Fruit fly (Drosophila melanogaster): ENCODE data around the gene Tl.

Gene Tl

DNA sequence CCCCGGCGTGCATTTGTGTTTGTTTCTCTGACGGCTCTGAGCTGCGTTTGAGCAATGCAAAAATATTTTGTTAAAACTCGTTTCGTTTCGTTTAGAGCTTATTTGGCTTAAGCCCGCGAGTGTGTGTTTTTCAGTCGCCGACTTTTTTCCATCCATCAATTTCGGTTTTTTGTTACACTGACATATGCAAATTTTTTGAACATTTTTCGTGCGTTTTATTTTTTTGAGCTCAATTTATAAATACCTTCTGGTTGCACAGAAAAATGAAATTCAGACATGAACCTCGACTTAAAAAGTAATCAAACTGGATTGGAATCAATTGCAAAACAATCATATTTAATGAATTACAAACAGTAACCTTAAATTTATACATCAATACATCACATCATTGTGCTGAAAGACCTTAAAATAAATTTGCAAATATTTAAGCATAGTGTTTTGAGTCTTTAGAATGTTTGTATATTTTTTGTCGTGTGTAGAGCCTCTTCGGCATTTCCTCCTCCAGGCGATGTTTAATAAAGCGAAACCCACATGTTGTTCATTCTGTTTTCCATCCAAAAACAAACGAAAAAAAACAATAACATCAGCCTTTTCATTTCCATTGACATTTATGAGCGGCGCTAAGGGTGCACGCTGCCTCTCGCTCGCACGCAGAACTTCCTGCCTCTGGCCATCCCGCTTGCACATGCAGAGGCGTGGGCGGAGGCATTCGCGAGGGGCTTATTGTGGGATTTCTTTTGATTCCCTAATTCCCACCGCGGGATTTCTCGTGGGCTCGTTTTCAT is 83.6 kb downstream of the Tl start:
- no peak for TF ChIP-seq lov (optimal IDR thresholded peaks at IDR 0.05)
- TF ChIP-seq lov (GFP tag; IDR thresholded peaks at IDR 0.05) = peak; percentile 54; the same call in 1 of the 3 replicates
- TF ChIP-seq CG10979 (tag; optimal IDR thresholded peaks at IDR 0.05) = no peak
- TF ChIP-seq CG6175 (GFP tag; IDR thresholded peaks at IDR 0.05) = no peak
- no peak for TF ChIP-seq CG1603 (tag; optimal IDR thresholded peaks at IDR 0.05)
- 0 out of 3 replicates have a peak, but pooled peaks have one; percentile 35 for TF ChIP-seq knrl (GFP tag; IDR thresholded peaks at IDR 0.05; ENCODE audit: partially characterized antibody)
- no peak for TF ChIP-seq CG2202 (tag; optimal IDR thresholded peaks at IDR 0.05)
- no peak for TF ChIP-seq CG2116 (GFP tag; optimal IDR thresholded peaks at IDR 0.05)
- no peak for TF ChIP-seq CG15601 (tag; optimal IDR thresholded peaks at IDR 0.05)
- peak; percentile 65; the same call in 1 of the 3 replicates for TF ChIP-seq sr (GFP tag; IDR thresholded peaks at IDR 0.05)
- no peak for TF ChIP-seq fu2 (GFP tag; optimal IDR thresholded peaks at IDR 0.05)
- TF ChIP-seq Max (GFP tag; optimal IDR thresholded peaks at IDR 0.05) = no peak
- TF ChIP-seq al (GFP tag; IDR thresholded peaks at IDR 0.05) = no peak
- no peak for TF ChIP-seq Dll (GFP tag; IDR thresholded peaks at IDR 0.05; ENCODE audit: partially characterized antibody)
- no peak for TF ChIP-seq CG14667 (GFP tag; IDR thresholded peaks at IDR 0.05)
- peak; percentile 2 for TF ChIP-seq pros (GFP tag; optimal IDR thresholded peaks at IDR 0.05)
- TF ChIP-seq Dip3 (GFP tag; optimal IDR thresholded peaks at IDR 0.05) = no peak
- TF ChIP-seq kni (GFP tag; optimal IDR thresholded peaks at IDR 0.05) = peak; percentile 43
- TF ChIP-seq ase (GFP tag; IDR thresholded peaks at IDR 0.05) = no peak
- no peak for TF ChIP-seq D19B (GFP tag; optimal IDR thresholded peaks at IDR 0.05)
- TF ChIP-seq vvl (GFP tag; IDR thresholded peaks at IDR 0.05) = 0 out of 2 replicates have a peak, but pooled peaks have one; percentile 23
- TF ChIP-seq Ets97D (GFP tag; optimal IDR thresholded peaks at IDR 0.05) = peak; percentile 0
- peak; percentile 94 for TF ChIP-seq CG2199 (GFP tag; IDR thresholded peaks at IDR 0.05)
- peak; percentile 66 for TF ChIP-seq sens (GFP tag)
- peak; percentile 11 for TF ChIP-seq zen (tag; optimal IDR thresholded peaks at IDR 0.05)
- no peak for TF ChIP-seq CG15011 (GFP tag; optimal IDR thresholded peaks at IDR 0.05)
- no peak for TF ChIP-seq jigr1 (GFP tag; IDR thresholded peaks at IDR 0.05)
- 0 out of 2 replicates have a peak, but pooled peaks have one; percentile 12 for TF ChIP-seq sob (GFP tag; IDR thresholded peaks at IDR 0.05)
- TF ChIP-seq CG11398 (GFP tag; optimal IDR thresholded peaks at IDR 0.05) = no peak
- 0 out of 3 replicates have a peak, but pooled peaks have one; percentile 29 for TF ChIP-seq dysf (GFP tag; IDR thresholded peaks at IDR 0.05)
- peak; percentile 12 for TF ChIP-seq Jarid2 (GFP tag; optimal IDR thresholded peaks at IDR 0.05)
- no peak for TF ChIP-seq D (optimal IDR thresholded peaks at IDR 0.05)
- TF ChIP-seq D (GFP tag; optimal IDR thresholded peaks at IDR 0.05) = peak; percentile 32
- no peak for TF ChIP-seq oc (tag; optimal IDR thresholded peaks at IDR 0.05)
- TF ChIP-seq p53 (GFP tag; optimal IDR thresholded peaks at IDR 0.05) = no peak
- TF ChIP-seq maf-S (GFP tag; optimal IDR thresholded peaks at IDR 0.05) = no peak
- no peak for TF ChIP-seq CG7271 (tag; optimal IDR thresholded peaks at IDR 0.05)
- TF ChIP-seq CG8290 (GFP tag; optimal IDR thresholded peaks at IDR 0.05) = no peak
- TF ChIP-seq CG8290 (tag; optimal IDR thresholded peaks at IDR 0.05) = no peak
- TF ChIP-seq Scr (GFP tag; IDR thresholded peaks at IDR 0.05; ENCODE audit: partially characterized antibody) = no peak
- TF ChIP-seq CG1602 (GFP tag; optimal IDR thresholded peaks at IDR 0.05) = no peak
- TF ChIP-seq cad (GFP tag; optimal IDR thresholded peaks at IDR 0.05) = peak; percentile 87
- peak; percentile 11 for TF ChIP-seq Ssrp (tag; optimal IDR thresholded peaks at IDR 0.05)
- 0 out of 4 replicates have a peak, but pooled peaks have one; percentile 53 for TF ChIP-seq chinmo (GFP tag; IDR thresholded peaks at IDR 0.05; ENCODE audit: partially characterized antibody)
- TF ChIP-seq Poxn (GFP tag; IDR thresholded peaks at IDR 0.05) = no peak
- no peak for TF ChIP-seq pho (GFP tag; optimal IDR thresholded peaks at IDR 0.05)
- TF ChIP-seq Rfx (GFP tag; IDR thresholded peaks at IDR 0.05) = 0 out of 2 replicates have a peak, but pooled peaks have one; percentile 12
- peak; percentile 17 for TF ChIP-seq CG8924 (tag; optimal IDR thresholded peaks at IDR 0.05)
- TF ChIP-seq CG1832 (GFP tag; optimal IDR thresholded peaks at IDR 0.05) = peak; percentile 86
- TF ChIP-seq chm (GFP tag; IDR thresholded peaks at IDR 0.05) = peak; percentile 64
